Fruit fly (Drosophila melanogaster) whole organism, embryonic: Measurements from ENCODE around the gene Cyp318a1.

Experiments
- Bteb2 ChIP-seq: fragments of 200-800 bp; sonication (Bioruptor generic); optimal IDR thresholded peaks from 2 replicates; lab custom pipeline; 2016; ENCODE audit warnings: missing biosample characterization, missing genetic modification characterization
- C15 ChIP-seq: fragments of 200-800 bp; sonication (Bioruptor generic); IDR thresholded peaks from 3 replicates; pipeline ENCODE4 v1.3.6; 2022; ENCODE audit warnings: missing biosample characterization, missing genetic modification characterization
- CG10431 ChIP-seq: fragments of 200-800 bp; sonication (Bioruptor generic); optimal IDR thresholded peaks from 3 replicates; lab custom pipeline; 2018; ENCODE audit warnings: missing biosample characterization, mild to moderate bottlenecking, missing genetic modification characterization
- CG10462 ChIP-seq: fragments of 200-800 bp; sonication (Bioruptor generic); optimal IDR thresholded peaks from 2 replicates; lab custom pipeline; 2016; ENCODE audit warnings: missing biosample characterization, missing genetic modification characterization
- CG11085 ChIP-seq: fragments of 200-800 bp; sonication (Bioruptor generic); IDR thresholded peaks from 2 replicates; pipeline ENCODE4 v1.3.6; 2022; ENCODE audit warnings: missing biosample characterization, missing genetic modification characterization
- CG12104 ChIP-seq: fragments of 200-800 bp; sonication (Bioruptor generic); optimal IDR thresholded peaks from 3 replicates; lab custom pipeline; 2016; ENCODE audit warnings: missing biosample characterization, missing genetic modification characterization
- CG13287 ChIP-seq: fragments of 200-800 bp; sonication (Bioruptor generic); IDR thresholded peaks from 2 replicates; pipeline ENCODE4 v1.3.6; 2022; ENCODE audit warnings: missing biosample characterization, missing genetic modification characterization; ENCODE audit not compliant: partially characterized antibody
- CG13424 ChIP-seq: fragments of 200-800 bp; sonication (Bioruptor generic); optimal IDR thresholded peaks from 2 replicates; lab custom pipeline; 2019; ENCODE audit warnings: missing biosample characterization, mild to moderate bottlenecking, missing genetic modification characterization, moderate library complexity
- CG14014 ChIP-seq: fragments of 200-800 bp; sonication (Bioruptor generic); IDR thresholded peaks from 2 replicates; pipeline ENCODE4 v1.3.6; 2022; ENCODE audit warnings: missing biosample characterization, missing genetic modification characterization
- CG14667 ChIP-seq: fragments of 200-800 bp; sonication (Bioruptor generic); IDR thresholded peaks from 2 replicates; pipeline ENCODE4 v1.3.6; 2022; ENCODE audit warnings: missing biosample characterization, missing genetic modification characterization
- CG1529 ChIP-seq: fragments of 200-800 bp; sonication (Bioruptor generic); optimal IDR thresholded peaks from 3 replicates; lab custom pipeline; 2018; ENCODE audit warnings: missing biosample characterization, missing genetic modification characterization
- CG1647 ChIP-seq: fragments of 200-800 bp; sonication (Bioruptor generic); optimal IDR thresholded peaks from 3 replicates; lab custom pipeline; 2016; ENCODE audit warnings: missing biosample characterization, missing genetic modification characterization
- CG17186 ChIP-seq: fragments of 200-800 bp; sonication (Bioruptor generic); optimal IDR thresholded peaks from 3 replicates; lab custom pipeline; 2017; ENCODE audit warnings: missing biosample characterization, missing genetic modification reagents, missing genetic modification characterization
- CG33557 ChIP-seq: fragments of 200-800 bp; sonication (Bioruptor generic); optimal IDR thresholded peaks from 2 replicates; lab custom pipeline; 2019; ENCODE audit warnings: missing biosample characterization, mild to moderate bottlenecking, missing genetic modification characterization, moderate library complexity
- CG3407 ChIP-seq: fragments of 200-800 bp; sonication (Bioruptor generic); optimal IDR thresholded peaks from 2 replicates; lab custom pipeline; 2018; ENCODE audit warnings: missing biosample characterization, mild to moderate bottlenecking, missing genetic modification characterization
- CG34376 ChIP-seq: fragments of 200-800 bp; sonication (Bioruptor generic); optimal IDR thresholded peaks from 2 replicates; lab custom pipeline; 2018; ENCODE audit warnings: missing biosample characterization, mild to moderate bottlenecking, missing genetic modification characterization
- CG4360 ChIP-seq: fragments of 200-800 bp; sonication (Bioruptor generic); IDR thresholded peaks from 2 replicates; pipeline ENCODE4 v1.3.6; 2022; ENCODE audit warnings: missing biosample characterization, missing genetic modification characterization
- CG6683 ChIP-seq: fragments of 200-800 bp; sonication (Bioruptor generic); optimal IDR thresholded peaks from 2 replicates; lab custom pipeline; 2017; ENCODE audit warnings: missing biosample characterization, mild to moderate bottlenecking, missing genetic modification characterization, missing genetic modification reagents
- CG8359 ChIP-seq: fragments of 200-800 bp; sonication (Bioruptor generic); optimal IDR thresholded peaks from 2 replicates; lab custom pipeline; 2017; ENCODE audit warnings: missing biosample characterization, mild to moderate bottlenecking, missing genetic modification characterization, borderline replicate concordance
- CrebB ChIP-seq: fragments of 200-800 bp; sonication (Bioruptor generic); optimal IDR thresholded peaks from 3 replicates; lab custom pipeline; 2018; ENCODE audit warnings: missing biosample characterization, mild to moderate bottlenecking, missing genetic modification characterization
- ERR ChIP-seq: fragments of 200-800 bp; sonication (Bioruptor generic); optimal IDR thresholded peaks from 2 replicates; lab custom pipeline; 2016; ENCODE audit warnings: missing biosample characterization, missing genetic modification characterization
- Fer3 ChIP-seq: fragments of 200-800 bp; sonication (Bioruptor generic); optimal IDR thresholded peaks from 2 replicates; lab custom pipeline; 2018; ENCODE audit warnings: missing biosample characterization, mild to moderate bottlenecking, missing genetic modification characterization, moderate library complexity
- HHEX ChIP-seq: fragments of 200-800 bp; sonication (Bioruptor generic); optimal IDR thresholded peaks from 3 replicates; lab custom pipeline; 2017; ENCODE audit warnings: missing biosample characterization, mild to moderate bottlenecking, missing genetic modification characterization, missing genetic modification reagents
- Hand ChIP-seq: fragments of 200-800 bp; sonication (Bioruptor generic); optimal IDR thresholded peaks from 2 replicates; lab custom pipeline; 2017; ENCODE audit warnings: mild to moderate bottlenecking, missing biosample characterization, missing genetic modification reagents, missing genetic modification characterization
- Hr3 ChIP-seq: fragments of 200-800 bp; sonication (Bioruptor generic); optimal IDR thresholded peaks from 3 replicates; lab custom pipeline; 2016; ENCODE audit warnings: missing biosample characterization, missing genetic modification characterization
- MBD-R2 ChIP-seq: fragments of 200-800 bp; sonication (Bioruptor generic); IDR thresholded peaks from 2 replicates; pipeline ENCODE4 v1.3.6; 2022; ENCODE audit warnings: missing biosample characterization, missing genetic modification characterization
- Optix ChIP-seq: fragments of 200-800 bp; sonication (Bioruptor generic); IDR thresholded peaks from 3 replicates; pipeline ENCODE4 v1.3.6; 2022; ENCODE audit warnings: missing biosample characterization, missing genetic modification characterization
- Sry-β ChIP-seq: fragments of 200-800 bp; sonication (Bioruptor generic); optimal IDR thresholded peaks from 2 replicates; lab custom pipeline; 2018; ENCODE audit warnings: missing biosample characterization, mild to moderate bottlenecking, missing genetic modification characterization, moderate library complexity
- Usf ChIP-seq: fragments of 200-800 bp; sonication (Bioruptor generic); optimal IDR thresholded peaks from 2 replicates; lab custom pipeline; 2017; ENCODE audit warnings: missing genotype, missing biosample characterization, missing genetic modification characterization
- Xbp1 ChIP-seq: fragments of 200-800 bp; sonication (Bioruptor generic); optimal IDR thresholded peaks from 3 replicates; lab custom pipeline; 2016; ENCODE audit warnings: missing biosample characterization, mild to moderate bottlenecking, missing genetic modification characterization
- chm ChIP-seq: fragments of 200-800 bp; sonication (Bioruptor generic); IDR thresholded peaks from 2 replicates; pipeline ENCODE4 v1.3.6; 2022; ENCODE audit warnings: missing biosample characterization, missing genetic modification characterization
- crp ChIP-seq, 2 experiments: fragments of 200-800 bp; sonication (Bioruptor generic); optimal IDR thresholded peaks; 2 replicates in 1 of 2; 3 replicates in 1 of 2; lab custom pipeline; 2017; ENCODE audit warnings: missing biosample characterization in 2 of 2, missing genetic modification characterization in 2 of 2, mild to moderate bottlenecking in 1 of 2, moderate library complexity in 1 of 2
- ems ChIP-seq: fragments of 200-800 bp; sonication (Bioruptor generic); optimal IDR thresholded peaks from 3 replicates; lab custom pipeline; 2016; ENCODE audit warnings: missing biosample characterization, missing genetic modification characterization
- ewg ChIP-seq: fragments of 200-800 bp; sonication (Bioruptor generic); optimal IDR thresholded peaks from 3 replicates; lab custom pipeline; 2017; ENCODE audit warnings: mild to moderate bottlenecking, missing biosample characterization, missing genetic modification reagents, missing genetic modification characterization
- fd64A ChIP-seq: fragments of 200-800 bp; sonication (Bioruptor generic); optimal IDR thresholded peaks from 3 replicates; lab custom pipeline; 2018; ENCODE audit warnings: missing biosample characterization, mild to moderate bottlenecking, missing genetic modification characterization
- fru ChIP-seq: fragments of >200 bp; optimal IDR thresholded peaks from 2 replicates; lab custom pipeline; 2017
- maf-S ChIP-seq: fragments of 200-800 bp; sonication (Bioruptor generic); optimal IDR thresholded peaks from 2 replicates; lab custom pipeline; 2016; ENCODE audit warnings: missing biosample characterization, missing genetic modification characterization
- otp ChIP-seq: fragments of 200-800 bp; sonication (Bioruptor generic); IDR thresholded peaks from 3 replicates; pipeline ENCODE4, ENCODE4 v1.3.6; 2022; ENCODE audit warnings: missing biosample characterization, missing genetic modification characterization
- prd ChIP-seq, 3 experiments: fragments of >200 bp in 2 of 3; fragments of 200-800 bp in 1 of 3; sonication (Bioruptor generic) in 1 of 3; optimal IDR thresholded peaks in 2 of 3; IDR thresholded peaks in 1 of 3; 2 replicates in 2 of 3; 3 replicates in 1 of 3; pipeline versions ENCODE4 v1.3.6 to Lab custom; 2017 to 2022; ENCODE audit warnings: missing biosample characterization in 1 of 3, missing genetic modification characterization in 1 of 3
- repo ChIP-seq: fragments of 200-800 bp; sonication (Bioruptor generic); optimal IDR thresholded peaks from 2 replicates; lab custom pipeline; 2016; ENCODE audit warnings: missing biosample characterization, missing genetic modification characterization
- shn ChIP-seq: fragments of 200-800 bp; sonication (Bioruptor generic); optimal IDR thresholded peaks from 3 replicates; lab custom pipeline; 2016; ENCODE audit warnings: missing biosample characterization, missing genetic modification characterization
- stwl ChIP-seq: fragments of 200-800 bp; sonication (Bioruptor generic); optimal IDR thresholded peaks from 3 replicates; lab custom pipeline; 2018; ENCODE audit warnings: missing biosample characterization, mild to moderate bottlenecking, missing genetic modification characterization, moderate library complexity
- tna ChIP-seq: fragments of 200-800 bp; sonication (Bioruptor generic); IDR thresholded peaks from 2 replicates; pipeline ENCODE4 v1.3.6; 2022; ENCODE audit warnings: missing biosample characterization, missing genetic modification characterization; ENCODE audit not compliant: partially characterized antibody
- toy ChIP-seq: fragments of 200-800 bp; sonication (Bioruptor generic); IDR thresholded peaks from 2 replicates; pipeline ENCODE4 v1.3.6; 2022; ENCODE audit warnings: missing biosample characterization, missing genetic modification characterization
- trem ChIP-seq: fragments of 200-800 bp; optimal IDR thresholded peaks from 3 replicates; lab custom pipeline; 2019; ENCODE audit warnings: missing biosample characterization, mild to moderate bottlenecking, missing genetic modification characterization, moderate library complexity
- tx ChIP-seq: fragments of 200-800 bp; sonication (Bioruptor generic); optimal IDR thresholded peaks from 2 replicates; lab custom pipeline; 2016; ENCODE audit warnings: missing biosample characterization, missing genetic modification characterization
- vnd ChIP-seq: fragments of 200-800 bp; sonication (Bioruptor generic); IDR thresholded peaks from 3 replicates; pipeline ENCODE4 v1.3.6; 2022; ENCODE audit warnings: missing biosample characterization, missing genetic modification characterization; ENCODE audit not compliant: partially characterized antibody
- vvl ChIP-seq: fragments of 200-800 bp; sonication (Bioruptor generic); IDR thresholded peaks from 2 replicates; pipeline ENCODE4 v1.3.6; 2022; ENCODE audit warnings: missing biosample characterization, missing genetic modification characterization

Gene Cyp318a1

DNA sequence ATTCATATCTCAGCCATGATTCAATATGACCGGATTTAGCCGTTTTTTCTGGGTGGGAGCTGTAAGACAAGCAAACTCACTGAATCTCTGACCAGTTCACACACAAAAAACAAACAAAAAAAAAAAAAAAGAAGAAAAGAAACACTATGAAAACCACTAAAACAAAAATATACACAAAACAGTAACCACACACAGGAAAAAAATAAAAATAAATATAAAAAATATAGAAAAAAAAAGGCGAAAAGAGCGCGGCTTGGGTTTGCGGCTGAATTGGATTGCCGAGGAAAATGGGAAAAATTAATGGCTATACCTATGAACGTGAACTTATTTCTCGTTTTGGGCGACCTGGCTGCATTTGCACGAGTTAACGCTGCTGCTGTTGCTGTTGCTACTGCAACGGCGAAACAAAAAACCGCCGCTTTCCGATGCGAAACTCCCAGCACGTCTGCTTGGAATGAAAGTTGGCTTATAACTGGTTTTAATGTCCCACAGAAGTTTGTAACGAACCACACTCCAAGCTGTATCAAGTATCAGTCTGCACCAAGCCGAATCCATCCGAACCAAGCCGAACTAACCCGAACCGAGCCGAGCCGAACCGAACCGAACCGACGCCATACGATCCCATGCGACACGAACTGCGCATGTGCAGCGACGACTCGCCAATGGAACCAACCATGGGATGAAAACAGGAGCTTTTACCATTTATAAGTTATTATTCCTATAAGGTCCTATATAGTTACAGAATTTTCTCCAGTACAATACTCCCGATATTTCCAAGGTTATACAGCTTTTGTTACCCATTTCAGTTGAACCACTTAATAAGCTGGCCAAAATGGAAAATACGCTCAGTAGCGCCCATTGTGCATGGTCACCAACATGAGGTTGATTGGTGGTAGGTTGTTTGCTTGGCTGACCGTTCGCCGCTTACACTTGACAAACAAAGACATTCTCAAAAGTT is 28.7 kb upstream of the Cyp318a1 start, which contains the start of gene fw (continued):
- TF ChIP-seq prd (optimal IDR thresholded peaks at IDR 0.05; lab: Kevin White, UChicago): no peak
- peak; percentile 47; the same call in 1 of the 3 replicates for TF ChIP-seq prd (GFP tag; IDR thresholded peaks at IDR 0.05; lab: Robert Waterston, UW)
- no peak for TF ChIP-seq CG1647 (GFP tag; lab: Kevin White, UChicago)
- no peak for TF ChIP-seq CG11085
- no peak for TF ChIP-seq toy (GFP tag; lab: Robert Waterston, UW)
- TF ChIP-seq crp (GFP tag; optimal IDR thresholded peaks at IDR 0.05; lab: Kevin White, UChicago): no peak
- no peak for TF ChIP-seq shn
- TF ChIP-seq vnd (GFP tag; lab: Robert Waterston, UW): no peak
- no peak for TF ChIP-seq CG13287 (GFP tag; lab: Robert Waterston, UW)
- no peak for TF ChIP-seq CG13424
- TF ChIP-seq tna (GFP tag; lab: Robert Waterston, UW): no peak
- no peak for TF ChIP-seq CG10431 (GFP tag; lab: Kevin White, UChicago)
- TF ChIP-seq fru (lab: Kevin White, UChicago): no peak
- no peak for TF ChIP-seq Sry-β (GFP tag; lab: Kevin White, UChicago)
- TF ChIP-seq CrebB: no peak
- TF ChIP-seq Xbp1 (GFP tag; lab: Kevin White, UChicago): no peak
- TF ChIP-seq otp (GFP tag; lab: Robert Waterston, UW): 0 out of 3 replicates have a peak, but pooled peaks have one; percentile 13
- no peak for TF ChIP-seq maf-S (GFP tag; lab: Kevin White, UChicago)
- TF ChIP-seq ewg (GFP tag; lab: Kevin White, UChicago): peak; percentile 12
- TF ChIP-seq CG12104 (GFP tag; lab: Kevin White, UChicago): no peak
- TF ChIP-seq trem (tag; lab: Kevin White, UChicago): no peak
- no peak for TF ChIP-seq CG10462 (GFP tag; lab: Kevin White, UChicago)
- TF ChIP-seq CG8359: no peak
- TF ChIP-seq C15: no peak
- no peak for TF ChIP-seq Bteb2
- peak; percentile 39 for TF ChIP-seq repo (GFP tag; lab: Kevin White, UChicago)
- no peak for TF ChIP-seq chm
- peak; percentile 65; the same call in 1 of the 2 replicates for TF ChIP-seq vvl (GFP tag; lab: Robert Waterston, UW)
- no peak for TF ChIP-seq CG3407
- TF ChIP-seq Optix: peak; percentile 54; the same call in 1 of the 3 replicates
- TF ChIP-seq Usf (GFP tag; lab: Kevin White, UChicago): no peak
- no peak for TF ChIP-seq Hand (GFP tag; lab: Kevin White, UChicago)
- no peak for TF ChIP-seq MBD-R2 (GFP tag; lab: Robert Waterston, UW)
- peak; percentile 65; the same call in 1 of the 2 replicates for TF ChIP-seq CG14014 (GFP tag; lab: Robert Waterston, UW)
- no peak for TF ChIP-seq ERR (GFP tag; lab: Kevin White, UChicago)
- TF ChIP-seq CG6683 (GFP tag; lab: Kevin White, UChicago): no peak
- no peak for TF ChIP-seq HHEX (GFP tag; lab: Kevin White, UChicago)
- TF ChIP-seq fd64A (GFP tag; lab: Kevin White, UChicago): no peak
- no peak for TF ChIP-seq CG33557
- no peak for TF ChIP-seq CG1529 (GFP tag; lab: Kevin White, UChicago)
- no peak for TF ChIP-seq CG4360
- no peak for TF ChIP-seq CG14667 (GFP tag; lab: Robert Waterston, UW)
- no peak for TF ChIP-seq CG34376
- no peak for TF ChIP-seq stwl (tag; lab: Kevin White, UChicago)
- peak; percentile 32 for TF ChIP-seq Fer3 (tag; lab: Kevin White, UChicago)
- no peak for TF ChIP-seq tx (GFP tag; lab: Kevin White, UChicago)
- peak; percentile 31 for TF ChIP-seq ems (GFP tag; lab: Kevin White, UChicago)
- peak; percentile 7 for TF ChIP-seq Hr3 (GFP tag; lab: Kevin White, UChicago)
- TF ChIP-seq CG17186 (GFP tag; lab: Kevin White, UChicago): no peak
